Fruit fly (Drosophila melanogaster): Measurements from ENCODE around the gene SecS.

Gene SecS

dm6 chr3R:5647705-5648568 lies 46.7 kb downstream of the SecS start (continued):
- TF ChIP-seq ss (GFP tag; optimal IDR thresholded peaks at IDR 0.05) (no peak), CG3032 (tag; optimal IDR thresholded peaks at IDR 0.05) (peak; percentile 17), CG4318 (GFP tag; optimal IDR thresholded peaks at IDR 0.05) (no peak), esn (GFP tag; optimal IDR thresholded peaks at IDR 0.05) (peak; percentile 28), salr (GFP tag; optimal IDR thresholded peaks at IDR 0.05) (no peak), Hr38 (GFP tag; optimal IDR thresholded peaks at IDR 0.05) (no peak), OdsH (GFP tag; optimal IDR thresholded peaks at IDR 0.05) (no peak), CG6792 (GFP tag; optimal IDR thresholded peaks at IDR 0.05) (peak; percentile 5), Sox102F (GFP tag; optimal IDR thresholded peaks at IDR 0.05) (no peak), CG10669 (GFP tag; optimal IDR thresholded peaks at IDR 0.05) (no peak), CG6276 (GFP tag; optimal IDR thresholded peaks at IDR 0.05) (no peak), CG32006 (GFP tag; optimal IDR thresholded peaks at IDR 0.05) (no peak), svp (GFP tag) (peak; percentile 88), CG16779 (tag; optimal IDR thresholded peaks at IDR 0.05) (no peak), lz (GFP tag; optimal IDR thresholded peaks at IDR 0.05) (no peak), CG11762 (GFP tag; optimal IDR thresholded peaks at IDR 0.05; ENCODE audit: insufficient read depth) (no peak), CG6808 (GFP tag; optimal IDR thresholded peaks at IDR 0.05) (no peak), vri (GFP tag; optimal IDR thresholded peaks at IDR 0.05) (peak; percentile 22), Eip78C (GFP tag) (peak; percentile 83), pdm3 (GFP tag; optimal IDR thresholded peaks at IDR 0.05) (no peak), Eip93F (GFP tag; optimal IDR thresholded peaks at IDR 0.05) (peak; percentile 60), CG8119 (GFP tag; IDR thresholded peaks at IDR 0.05) (no peak), fd85E (GFP tag; optimal IDR thresholded peaks at IDR 0.05) (no peak), CG6163 (GFP tag; IDR thresholded peaks at IDR 0.05) (0 out of 3 replicates have a peak, but pooled peaks have one; percentile 38), CG31627 (GFP tag; optimal IDR thresholded peaks at IDR 0.05) (peak; percentile 24), Ets21C (GFP tag; optimal IDR thresholded peaks at IDR 0.05) (no peak), Sox14 (GFP tag; optimal IDR thresholded peaks at IDR 0.05) (peak; percentile 18)

dm6 chr3R:5648569-5649476 lies 47.6 kb downstream of the SecS start, which contains the start of the genes MTA1-like and Sec23:
MTA1-like (minus strand) TSS chr3R:5648738.
Sec23 (plus strand) TSS chr3R:5649065.
- peak; percentile 66 for TF ChIP-seq CG32006 (GFP tag; optimal IDR thresholded peaks at IDR 0.05)
- TF ChIP-seq CG9139 (GFP tag; optimal IDR thresholded peaks at IDR 0.05) = no peak
- peak; percentile 49 for TF ChIP-seq CG11902 (GFP tag; optimal IDR thresholded peaks at IDR 0.05)
- peak; percentile 57 for TF ChIP-seq Eip78C (GFP tag)
- TF ChIP-seq CG34406 (GFP tag; optimal IDR thresholded peaks at IDR 0.05) = peak; percentile 50
- TF ChIP-seq CG16779 (tag; optimal IDR thresholded peaks at IDR 0.05) = no peak
- TF ChIP-seq ss (GFP tag; optimal IDR thresholded peaks at IDR 0.05) = peak; percentile 21 to 28
- peak; percentile 31; the same call in 1 of the 3 replicates for TF ChIP-seq CG6163 (GFP tag; IDR thresholded peaks at IDR 0.05)
- 0 out of 2 replicates have a peak, but pooled peaks have one; percentile 11 for TF ChIP-seq CG11294 (GFP tag; IDR thresholded peaks at IDR 0.05)
- peak; percentile 80 for TF ChIP-seq acj6 (GFP tag; optimal IDR thresholded peaks at IDR 0.05)
- peak; percentile 34 for TF ChIP-seq net (GFP tag; optimal IDR thresholded peaks at IDR 0.05)
- TF ChIP-seq Hr38 (GFP tag; optimal IDR thresholded peaks at IDR 0.05) = no peak
- peak; percentile 45 for TF ChIP-seq Smox (GFP tag; optimal IDR thresholded peaks at IDR 0.05)
- TF ChIP-seq CG7368 (GFP tag; optimal IDR thresholded peaks at IDR 0.05) = no peak
- peak; percentile 49 for TF ChIP-seq CG3919 (GFP tag; optimal IDR thresholded peaks at IDR 0.05)
- TF ChIP-seq Hr39 (GFP tag; optimal IDR thresholded peaks at IDR 0.05) = peak; percentile 68
- TF ChIP-seq Lpt (GFP tag; optimal IDR thresholded peaks at IDR 0.05) = peak; percentile 4
- peak; percentile 44 for TF ChIP-seq Ets96B (tag; optimal IDR thresholded peaks at IDR 0.05)
- no peak for TF ChIP-seq Eip93F (GFP tag; optimal IDR thresholded peaks at IDR 0.05)
- TF ChIP-seq dsx (GFP tag; optimal IDR thresholded peaks at IDR 0.05; ENCODE audit: poor library complexity, severe bottlenecking) = peak; percentile 48
- peak; percentile 77 for TF ChIP-seq CG10631 (GFP tag; optimal IDR thresholded peaks at IDR 0.05)
- peak; percentile 61 for TF ChIP-seq Hr4 (GFP tag; optimal IDR thresholded peaks at IDR 0.05)
- peak; percentile 54 for TF ChIP-seq CG3032 (tag; optimal IDR thresholded peaks at IDR 0.05)
- TF ChIP-seq Sox14 (GFP tag; optimal IDR thresholded peaks at IDR 0.05) = no peak
- TF ChIP-seq esn (GFP tag; optimal IDR thresholded peaks at IDR 0.05) = peak; percentile 73
- TF ChIP-seq CG4318 (GFP tag; optimal IDR thresholded peaks at IDR 0.05) = no peak
- TF ChIP-seq CG8319 (GFP tag; optimal IDR thresholded peaks at IDR 0.05) = peak; percentile 34
- TF ChIP-seq CG8119 (GFP tag; IDR thresholded peaks at IDR 0.05) = no peak
- peak; percentile 58 for TF ChIP-seq lz (GFP tag; optimal IDR thresholded peaks at IDR 0.05)
- peak; percentile 18 for TF ChIP-seq fd59A (GFP tag; optimal IDR thresholded peaks at IDR 0.05)
- peak; percentile 29 for TF ChIP-seq CG11762 (GFP tag; optimal IDR thresholded peaks at IDR 0.05; ENCODE audit: insufficient read depth)

Data from whole organism, prepupa.